Worm (Caenorhabditis elegans): ENCODE results near the gene ZK673.6.

ZK673.6 gene

DNA sequence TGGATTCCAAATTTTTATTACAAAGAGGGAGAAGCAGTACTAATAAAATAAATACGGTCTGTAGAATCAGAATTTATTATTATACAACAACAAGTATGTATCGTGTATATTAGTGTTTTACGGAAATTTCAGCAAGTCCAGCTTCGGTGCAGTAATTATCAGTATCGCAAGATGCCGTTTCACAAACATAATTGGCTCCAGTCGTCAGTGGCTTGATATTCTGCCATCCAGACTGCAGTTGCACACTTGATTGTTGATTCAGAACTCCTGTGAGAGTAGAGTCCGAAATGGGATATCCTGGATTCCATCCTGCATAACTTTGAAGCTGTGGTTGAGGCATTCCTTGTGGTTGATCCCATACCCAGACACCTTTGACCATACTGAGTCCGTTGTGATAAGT, 15.9 kb upstream of the ZK673.6 start:
- TF ChIP-seq flt-1 (GFP tag; IDR thresholded peaks at IDR 0.05): no peak

DNA sequence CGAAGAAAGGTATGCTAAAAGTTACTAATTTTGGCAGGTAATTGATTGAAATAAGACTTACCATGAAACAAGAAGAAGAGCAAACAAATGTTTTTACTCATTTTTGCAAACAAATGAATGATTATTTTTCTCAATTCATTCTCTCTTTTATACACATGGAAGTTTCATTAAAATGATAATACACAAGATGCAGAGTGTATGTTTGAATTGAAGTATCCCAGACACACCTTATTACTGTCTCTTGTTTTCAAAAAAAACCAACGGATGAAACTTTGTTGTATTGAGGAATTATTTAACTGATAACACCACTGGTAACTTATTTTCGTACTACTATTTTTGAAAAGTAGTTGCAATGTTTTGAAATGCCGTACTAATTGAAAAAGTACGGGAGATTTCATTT, 15.2 kb upstream of the ZK673.6 start, which contains the start of gene clec-59:
Gene clec-59, minus strand, starts transcription at position 101 of the 400 bp plus-strand sequence.
- TF ChIP-seq cog-1 (tag; optimal IDR thresholded peaks at IDR 0.05): no peak
- no peak for TF ChIP-seq T22C8.4 (GFP tag; IDR thresholded peaks at IDR 0.05)
- TF ChIP-seq klf-2 (GFP tag; conservative IDR thresholded peaks at IDR 0.05): no peak
- no peak for TF ChIP-seq ref-1 (GFP tag; conservative IDR thresholded peaks at IDR 0.05)
- TF ChIP-seq flt-1 (GFP tag; IDR thresholded peaks at IDR 0.05): no peak
- TF ChIP-seq tab-1 (GFP tag; IDR thresholded peaks at IDR 0.05): no peak
- TF ChIP-seq med-1 (GFP tag; optimal IDR thresholded peaks at IDR 0.05; ENCODE audit: insufficient read depth): no peak
- no peak for TF ChIP-seq ztf-29 (GFP tag; IDR thresholded peaks at IDR 0.05)
- TF ChIP-seq ztf-23 (GFP tag; IDR thresholded peaks at IDR 0.05): no peak

DNA sequence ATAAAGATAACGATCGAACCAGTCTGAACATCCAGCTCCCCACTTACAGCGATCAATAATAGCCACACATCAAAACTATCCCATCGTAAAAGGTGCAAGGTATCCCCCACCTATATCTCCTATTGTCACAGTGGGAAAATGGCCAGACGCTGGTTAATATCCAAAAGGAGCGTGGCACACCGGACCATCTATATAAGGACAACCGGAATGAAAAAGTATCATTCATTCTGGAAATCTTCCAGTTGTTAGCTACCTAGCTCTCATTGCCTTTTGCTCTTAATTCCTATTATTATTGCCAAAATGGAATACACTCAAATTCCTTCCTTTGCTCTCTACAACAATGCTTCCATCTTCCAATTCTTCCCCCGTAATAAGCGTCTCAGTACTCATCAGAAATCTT, 12.8 kb upstream of the ZK673.6 start, which contains the start of gene ZK666.4:
Gene ZK666.4, plus strand, starts transcription at position 301 of the 400 bp plus-strand sequence.
- no peak for TF ChIP-seq T22C8.4 (GFP tag; IDR thresholded peaks at IDR 0.05)
- no peak for TF ChIP-seq ztf-23 (GFP tag; IDR thresholded peaks at IDR 0.05)

DNA sequence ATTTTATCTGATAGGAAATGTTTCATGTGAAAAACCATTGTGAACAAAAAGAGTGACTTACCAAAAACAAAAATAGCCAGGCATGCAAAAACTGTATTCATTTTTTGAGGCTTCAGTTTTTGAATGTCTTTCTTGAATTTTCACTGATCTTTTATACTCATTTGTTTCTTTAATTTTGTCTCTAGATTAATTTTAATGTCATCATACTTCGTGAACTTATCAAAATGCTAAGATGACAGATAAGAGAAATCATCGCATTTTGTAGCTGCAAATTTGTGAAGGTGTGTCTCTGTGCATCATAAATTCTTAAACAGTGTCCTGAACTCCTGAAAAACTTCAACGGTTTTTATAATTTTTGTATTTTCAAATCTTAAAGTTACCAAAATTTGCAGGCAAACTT, 11.9 kb upstream of the ZK673.6 start, which contains the start of gene clec-58:
Gene clec-58, minus strand, starts transcription at position 101 of the 400 bp plus-strand sequence.
- TF ChIP-seq cog-1 (tag; optimal IDR thresholded peaks at IDR 0.05): no peak

DNA sequence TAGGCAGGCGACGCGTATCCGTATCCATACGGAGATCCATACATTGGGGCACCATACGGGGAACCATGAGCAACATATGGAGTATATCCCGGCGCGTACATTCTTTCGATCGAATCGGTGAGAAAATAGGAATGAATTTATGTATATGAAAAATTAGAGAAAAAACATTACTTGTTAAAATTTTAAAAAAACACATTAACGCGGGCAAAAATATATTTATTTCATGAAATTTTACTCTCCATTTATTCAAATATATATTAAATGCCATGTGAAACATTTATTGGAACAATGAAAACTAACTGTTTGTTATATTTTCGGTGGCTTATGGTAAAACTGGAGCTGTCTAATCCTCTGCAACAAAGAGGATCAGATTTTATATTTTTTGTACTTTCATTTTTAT, 7.7 kb upstream of the ZK673.6 start, which contains the start of gene ZK666.2:
Gene ZK666.2, minus strand, starts transcription at position 101 of the 400 bp plus-strand sequence.
- TF ChIP-seq ztf-23 (GFP tag; IDR thresholded peaks at IDR 0.05) (no peak), cog-1 (tag; optimal IDR thresholded peaks at IDR 0.05) (no peak)

DNA sequence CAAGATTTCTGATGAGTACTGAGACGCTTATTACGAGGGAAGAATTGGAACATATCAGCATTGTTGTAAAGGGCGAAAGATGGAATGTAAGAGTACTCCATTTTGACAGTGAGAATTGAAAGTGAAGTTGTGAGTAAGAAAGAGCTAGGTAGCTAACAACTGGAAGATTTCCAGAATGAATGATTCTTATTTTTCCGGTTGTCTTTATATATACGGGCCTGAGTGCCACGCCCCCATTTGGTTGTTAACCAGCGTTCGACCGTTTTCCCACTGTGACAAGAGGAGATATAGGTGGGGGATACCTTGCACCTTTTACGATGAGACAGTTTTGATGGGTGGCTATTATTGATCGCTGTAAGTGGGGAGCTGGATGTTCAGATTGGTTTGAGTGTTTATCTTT, 7.1 kb upstream of the ZK673.6 start, which contains the start of gene ZK666.1:
Gene ZK666.1, minus strand, starts transcription at position 101 of the 400 bp plus-strand sequence.
- TF ChIP-seq med-1 (GFP tag; optimal IDR thresholded peaks at IDR 0.05; ENCODE audit: insufficient read depth) (no peak), ztf-23 (GFP tag; IDR thresholded peaks at IDR 0.05) (no peak), ref-1 (GFP tag; conservative IDR thresholded peaks at IDR 0.05) (no peak), klf-2 (GFP tag; conservative IDR thresholded peaks at IDR 0.05) (no peak), T22C8.4 (GFP tag; IDR thresholded peaks at IDR 0.05) (no peak), flt-1 (GFP tag; IDR thresholded peaks at IDR 0.05) (no peak), cog-1 (tag; optimal IDR thresholded peaks at IDR 0.05) (no peak), ztf-29 (GFP tag; IDR thresholded peaks at IDR 0.05) (no peak)

DNA sequence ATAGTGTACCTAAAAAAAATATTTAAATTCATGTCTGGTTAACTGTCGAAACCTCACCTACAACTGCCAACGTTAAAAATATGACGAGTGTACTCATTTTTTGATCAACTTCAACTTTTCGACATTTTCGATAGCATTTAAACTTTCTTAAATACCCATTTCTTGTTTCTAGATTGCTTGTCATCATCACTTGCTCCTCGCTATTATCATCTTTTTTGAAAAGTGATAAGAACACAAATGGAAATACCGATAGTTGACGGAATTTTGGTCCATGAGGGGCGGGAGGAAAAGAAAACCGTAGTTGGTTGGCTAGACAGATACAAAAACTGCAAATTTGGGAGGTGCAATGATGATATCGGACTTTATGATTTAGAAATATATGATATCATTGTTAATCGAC, 6.0 kb upstream of the ZK673.6 start, which contains the start of gene clec-143:
Gene clec-143, minus strand, starts transcription at position 139 of the 400 bp plus-strand sequence.
- no peak for TF ChIP-seq med-1 (GFP tag; optimal IDR thresholded peaks at IDR 0.05; ENCODE audit: insufficient read depth)
- no peak for TF ChIP-seq T22C8.4 (GFP tag; IDR thresholded peaks at IDR 0.05)
- no peak for TF ChIP-seq tab-1 (GFP tag; IDR thresholded peaks at IDR 0.05)
- TF ChIP-seq ztf-29 (GFP tag; IDR thresholded peaks at IDR 0.05): no peak
- no peak for TF ChIP-seq cog-1 (tag; optimal IDR thresholded peaks at IDR 0.05)
- TF ChIP-seq klf-2 (GFP tag; conservative IDR thresholded peaks at IDR 0.05): no peak
- TF ChIP-seq ref-1 (GFP tag; conservative IDR thresholded peaks at IDR 0.05): no peak
- TF ChIP-seq ztf-23 (GFP tag; IDR thresholded peaks at IDR 0.05): no peak
- no peak for TF ChIP-seq flt-1 (GFP tag; IDR thresholded peaks at IDR 0.05)

DNA sequence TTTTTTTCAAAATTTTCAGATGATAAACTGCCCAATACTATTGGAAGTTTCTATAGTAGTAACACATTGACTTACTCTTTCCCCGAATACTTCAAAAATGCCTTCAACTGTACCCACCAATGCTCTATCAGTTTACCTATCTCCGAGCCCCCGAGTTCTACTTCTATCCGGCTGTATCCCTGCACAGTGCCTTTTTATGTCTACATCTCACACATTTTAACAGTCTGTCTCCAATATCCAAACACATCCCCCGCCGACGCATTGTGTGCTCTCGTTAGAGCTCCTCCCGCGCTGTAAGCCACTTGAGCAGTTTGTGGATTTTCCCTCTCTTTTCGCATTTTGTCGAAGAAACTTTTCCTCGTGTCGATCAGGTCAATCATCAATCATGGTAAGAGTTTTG, 2.4 kb upstream of the ZK673.6 start, which contains the start of gene tnc-2:
Gene tnc-2, plus strand, starts transcription at position 301 of the 400 bp plus-strand sequence.
- TF ChIP-seq ztf-23 (GFP tag; IDR thresholded peaks at IDR 0.05): no peak
- TF ChIP-seq T22C8.4 (GFP tag; IDR thresholded peaks at IDR 0.05): no peak
- no peak for TF ChIP-seq med-1 (GFP tag; optimal IDR thresholded peaks at IDR 0.05; ENCODE audit: insufficient read depth)
- no peak for TF ChIP-seq ref-1 (GFP tag; conservative IDR thresholded peaks at IDR 0.05)
- TF ChIP-seq klf-2 (GFP tag; conservative IDR thresholded peaks at IDR 0.05): no peak
- no peak for TF ChIP-seq ztf-29 (GFP tag; IDR thresholded peaks at IDR 0.05)
- no peak for TF ChIP-seq flt-1 (GFP tag; IDR thresholded peaks at IDR 0.05)
- no peak for TF ChIP-seq cog-1 (tag; optimal IDR thresholded peaks at IDR 0.05)
- TF ChIP-seq tab-1 (GFP tag; IDR thresholded peaks at IDR 0.05): no peak

DNA sequence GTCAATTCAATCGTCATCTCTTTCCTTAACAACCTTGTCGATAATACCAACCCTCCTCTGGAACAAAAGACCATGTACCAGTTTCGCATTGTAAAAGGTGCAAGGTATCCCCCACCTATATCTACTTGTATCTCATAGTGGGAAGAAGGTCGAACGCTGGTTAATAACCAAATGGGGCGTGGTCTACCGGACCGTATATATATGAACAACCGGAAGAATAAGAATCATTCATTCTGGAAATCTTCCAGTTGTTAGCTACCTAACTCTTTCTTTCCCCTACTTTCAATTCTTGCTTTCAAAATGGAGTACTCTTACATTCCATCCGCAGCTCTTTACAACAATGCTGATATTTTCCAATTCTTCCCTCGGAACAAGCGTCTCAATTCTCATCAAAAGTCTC, 2.9 kb downstream of the ZK673.6 start, which contains the start of gene ZK673.5:
Gene ZK673.5, plus strand, starts transcription at position 301 of the 400 bp plus-strand sequence.
- no peak for TF ChIP-seq ref-1 (GFP tag; conservative IDR thresholded peaks at IDR 0.05)
- TF ChIP-seq med-1 (GFP tag; optimal IDR thresholded peaks at IDR 0.05; ENCODE audit: insufficient read depth): no peak
- no peak for TF ChIP-seq cog-1 (tag; optimal IDR thresholded peaks at IDR 0.05)
- no peak for TF ChIP-seq tab-1 (GFP tag; IDR thresholded peaks at IDR 0.05)
- TF ChIP-seq flt-1 (GFP tag; IDR thresholded peaks at IDR 0.05): no peak
- no peak for TF ChIP-seq klf-2 (GFP tag; conservative IDR thresholded peaks at IDR 0.05)
- no peak for TF ChIP-seq T22C8.4 (GFP tag; IDR thresholded peaks at IDR 0.05)
- no peak for TF ChIP-seq ztf-29 (GFP tag; IDR thresholded peaks at IDR 0.05)
- no peak for TF ChIP-seq ztf-23 (GFP tag; IDR thresholded peaks at IDR 0.05)

DNA sequence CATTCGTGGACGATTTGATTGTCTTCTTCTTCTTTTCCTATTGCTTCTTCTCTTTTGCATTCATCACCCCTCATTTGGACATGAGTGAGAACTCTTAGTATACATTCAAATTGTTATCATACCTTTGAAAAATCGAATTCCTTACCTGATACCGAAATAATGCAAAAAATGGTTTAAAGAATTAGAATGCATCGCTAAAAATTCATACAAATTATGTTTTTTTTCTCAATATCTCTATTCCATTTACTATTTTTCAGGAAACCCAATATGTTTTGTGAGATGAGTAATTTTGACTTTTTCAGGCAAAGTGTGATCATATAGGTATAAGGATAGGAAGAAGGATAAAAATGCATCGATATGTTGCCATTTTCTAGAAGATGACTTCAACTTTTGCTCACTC, 7.2 kb downstream of the ZK673.6 start, which contains the start of gene ZK673.11:
Gene ZK673.11, plus strand, starts transcription at position 301 of the 400 bp plus-strand sequence.
- no peak for TF ChIP-seq med-1 (GFP tag; optimal IDR thresholded peaks at IDR 0.05; ENCODE audit: insufficient read depth)
- no peak for TF ChIP-seq klf-2 (GFP tag; conservative IDR thresholded peaks at IDR 0.05)
- no peak for TF ChIP-seq ztf-29 (GFP tag; IDR thresholded peaks at IDR 0.05)
- no peak for TF ChIP-seq flt-1 (GFP tag; IDR thresholded peaks at IDR 0.05)

DNA sequence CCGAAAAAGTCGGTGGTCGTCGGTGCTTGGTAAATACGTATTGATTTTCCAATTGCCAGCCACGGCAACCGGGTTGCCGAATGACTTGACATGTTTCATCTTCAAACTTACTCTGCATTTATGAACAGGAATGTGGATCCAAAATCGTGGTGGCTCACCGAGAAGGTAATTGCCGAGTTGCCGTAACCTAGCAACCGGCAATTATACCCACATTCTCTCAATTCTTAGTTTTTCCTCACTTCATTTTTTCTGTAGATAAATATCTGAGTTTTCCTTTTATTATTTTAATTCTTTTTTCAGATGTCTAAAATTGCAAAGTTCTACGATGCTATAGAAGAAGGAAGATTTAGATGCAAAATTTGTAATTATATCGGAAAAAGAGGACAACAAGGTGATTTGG, 11.5 kb downstream of the ZK673.6 start, which contains the start of gene ZK673.4:
Gene ZK673.4, plus strand, starts transcription at position 301 of the 400 bp plus-strand sequence.
- TF ChIP-seq med-1 (GFP tag; optimal IDR thresholded peaks at IDR 0.05; ENCODE audit: insufficient read depth) (no peak), tab-1 (GFP tag; IDR thresholded peaks at IDR 0.05) (no peak), ztf-23 (GFP tag; IDR thresholded peaks at IDR 0.05) (no peak), ztf-29 (GFP tag; IDR thresholded peaks at IDR 0.05) (no peak)
